Fruit fly (Drosophila melanogaster) S2 (cell line): ENCODE data around the gene Ubr3.

Experiments used
- CG8478 ChIP-seq: fragments of >200 bp; optimal IDR thresholded peaks from 2 replicates; lab custom pipeline; 2018
- CTCF ChIP-seq, 2 experiments: fragments of >200 bp; optimal IDR thresholded peaks; 2 replicates each; lab custom pipeline; 2018

Ubr3 gene

DNA sequence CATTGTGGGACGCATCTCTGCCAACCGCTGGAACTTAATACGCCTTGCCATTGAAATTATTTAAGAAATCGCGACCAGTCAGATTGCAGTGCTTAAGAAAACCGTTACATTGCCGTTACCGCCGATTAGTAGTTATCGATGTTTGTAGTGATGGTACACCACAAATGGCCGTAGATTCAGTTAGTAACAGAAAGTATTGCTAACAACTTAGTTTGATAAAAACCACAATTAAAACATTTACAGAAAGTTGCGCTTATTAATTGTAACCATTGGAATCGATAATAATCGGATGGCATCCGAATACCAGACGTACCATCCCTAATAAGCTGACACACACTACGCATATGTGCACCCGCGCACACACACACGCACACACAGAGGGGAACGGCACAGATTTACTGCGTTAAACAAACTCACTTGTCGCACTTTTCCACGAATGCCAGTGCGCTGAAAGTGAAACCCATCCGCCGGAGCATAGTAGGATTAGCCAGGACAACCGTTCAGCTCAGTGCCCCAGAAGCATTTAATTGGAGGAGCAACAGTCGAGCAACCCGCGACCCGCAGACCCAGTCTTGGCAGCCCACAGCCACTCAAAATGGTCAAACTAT, 15.5 kb upstream of the Ubr3 start, which contains the start of the genes hdm and Ykt6:
Gene hdm (minus strand): TSS at position 51 of the 608 bp plus-strand sequence.
Gene Ykt6 (plus strand): TSS at position 329 of the 608 bp plus-strand sequence.
- TF ChIP-seq CTCF (optimal IDR thresholded peaks at IDR 0.05; lab: Kevin White, UChicago) = peak in 1 of 2 experiments; percentile 2
- TF ChIP-seq CG8478 (lab: Kevin White, UChicago) = no peak

DNA sequence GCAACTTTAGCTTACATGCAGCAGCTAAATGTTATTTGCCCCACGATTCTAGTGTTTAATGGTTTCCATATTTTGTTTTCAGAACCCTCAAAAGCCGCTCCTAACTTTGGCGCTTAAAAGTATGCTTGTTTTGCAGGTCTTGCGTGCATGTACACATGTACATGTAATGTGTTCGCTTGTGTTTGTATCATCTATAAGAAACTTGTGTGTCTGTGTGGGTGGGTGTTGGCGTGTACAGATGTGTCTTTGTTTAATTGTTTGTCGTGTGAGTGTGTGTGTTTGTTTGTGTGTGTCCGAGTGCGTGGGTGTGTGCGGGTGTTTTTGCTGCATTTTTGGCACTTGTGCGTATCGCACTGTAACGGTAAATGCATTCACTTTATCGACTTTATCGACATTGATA, 12.6 kb upstream of the Ubr3 start:
- no peak for TF ChIP-seq CTCF (optimal IDR thresholded peaks at IDR 0.05; lab: Kevin White, UChicago)
- TF ChIP-seq CG8478 (lab: Kevin White, UChicago) = no peak

DNA sequence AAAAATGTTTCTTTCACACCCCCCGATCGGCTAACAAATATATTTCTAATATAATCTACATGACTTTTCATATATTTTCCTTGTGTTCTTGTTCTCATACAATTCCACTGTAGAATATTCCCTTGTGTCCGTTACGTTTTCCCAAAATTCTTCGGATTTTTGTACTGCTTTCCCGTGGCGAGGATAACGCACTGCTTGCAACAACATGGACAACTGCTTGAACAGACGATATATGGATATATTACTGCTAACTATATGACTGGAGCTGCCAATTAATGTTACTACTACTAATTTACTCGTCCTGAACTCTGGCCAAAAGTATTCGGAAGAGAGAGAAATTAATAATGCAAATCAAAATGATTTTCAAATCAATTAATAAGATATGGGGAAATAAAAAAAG, 10.8 kb upstream of the Ubr3 start:
- TF ChIP-seq CG8478 (lab: Kevin White, UChicago) (no peak), CTCF (optimal IDR thresholded peaks at IDR 0.05; lab: Kevin White, UChicago) (no peak)

DNA sequence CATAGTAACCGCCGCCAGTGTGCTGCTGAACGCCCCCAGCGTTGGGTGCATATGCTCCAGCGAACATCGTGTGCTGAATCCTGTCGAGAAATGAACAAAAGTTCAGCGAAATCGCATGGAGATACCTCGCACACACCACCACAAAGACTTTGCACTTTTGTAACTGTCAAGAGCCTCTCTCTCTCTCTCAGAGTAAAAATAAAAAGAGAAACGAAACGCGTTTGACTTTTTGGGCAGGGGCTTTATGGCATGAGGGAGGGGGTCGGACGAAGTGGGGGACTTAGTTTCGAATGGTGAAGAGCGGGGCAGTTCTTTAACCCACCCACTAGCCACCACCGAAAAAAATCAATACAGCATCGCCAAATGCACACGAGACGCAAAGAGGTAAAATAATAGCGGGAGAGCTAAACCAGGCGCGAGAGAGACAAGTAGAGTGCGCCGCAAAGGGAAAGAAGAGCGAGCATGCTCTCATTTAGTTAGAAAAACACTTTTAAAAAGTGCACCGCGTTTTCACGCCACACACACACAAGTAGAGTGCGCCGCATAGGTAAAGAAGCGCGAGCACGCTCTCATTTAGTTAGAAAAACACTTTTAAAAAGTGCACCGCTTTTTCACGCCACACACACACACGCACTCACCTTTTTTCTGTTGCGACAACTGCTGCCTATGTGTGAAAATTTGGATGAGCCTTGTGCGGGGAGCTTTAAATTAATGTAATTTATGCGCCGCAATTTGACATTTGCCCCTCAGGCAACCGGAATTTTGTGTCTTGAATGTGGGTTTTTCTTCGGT, 5.3 kb upstream of the Ubr3 start:
- TF ChIP-seq CTCF (optimal IDR thresholded peaks at IDR 0.05; lab: Kevin White, UChicago) = no peak
- no peak for TF ChIP-seq CG8478 (lab: Kevin White, UChicago)

DNA sequence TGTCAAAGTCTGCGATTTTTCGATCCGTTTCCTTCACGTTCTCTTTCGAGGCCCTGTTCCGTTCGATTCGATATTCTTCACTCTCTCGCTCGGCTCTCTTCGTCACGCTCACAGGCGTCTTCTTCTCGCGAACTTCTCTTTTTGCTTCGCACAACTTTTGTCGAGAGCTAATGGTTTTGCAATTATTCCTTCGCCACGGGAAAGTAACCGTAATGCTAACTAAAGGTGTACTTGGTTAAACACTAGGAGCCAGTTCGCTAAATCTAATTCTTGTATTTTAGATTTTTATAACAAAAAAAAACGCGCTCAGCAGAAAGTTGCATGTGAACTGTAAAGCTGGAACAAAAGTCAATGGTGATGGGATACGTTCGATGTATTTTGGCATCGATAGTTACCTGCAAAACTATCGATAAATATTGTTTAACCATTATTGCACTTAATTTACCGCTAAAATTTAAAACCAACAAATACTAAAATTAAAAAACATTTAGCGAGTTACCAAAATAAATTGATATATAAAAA, 4.6 kb upstream of the Ubr3 start, which contains the start of gene mahe:
Gene mahe (minus strand): TSS at position 355 of the 522 bp plus-strand sequence.
- TF ChIP-seq CTCF (optimal IDR thresholded peaks at IDR 0.05; lab: Kevin White, UChicago) (no peak), CG8478 (lab: Kevin White, UChicago) (no peak)

DNA sequence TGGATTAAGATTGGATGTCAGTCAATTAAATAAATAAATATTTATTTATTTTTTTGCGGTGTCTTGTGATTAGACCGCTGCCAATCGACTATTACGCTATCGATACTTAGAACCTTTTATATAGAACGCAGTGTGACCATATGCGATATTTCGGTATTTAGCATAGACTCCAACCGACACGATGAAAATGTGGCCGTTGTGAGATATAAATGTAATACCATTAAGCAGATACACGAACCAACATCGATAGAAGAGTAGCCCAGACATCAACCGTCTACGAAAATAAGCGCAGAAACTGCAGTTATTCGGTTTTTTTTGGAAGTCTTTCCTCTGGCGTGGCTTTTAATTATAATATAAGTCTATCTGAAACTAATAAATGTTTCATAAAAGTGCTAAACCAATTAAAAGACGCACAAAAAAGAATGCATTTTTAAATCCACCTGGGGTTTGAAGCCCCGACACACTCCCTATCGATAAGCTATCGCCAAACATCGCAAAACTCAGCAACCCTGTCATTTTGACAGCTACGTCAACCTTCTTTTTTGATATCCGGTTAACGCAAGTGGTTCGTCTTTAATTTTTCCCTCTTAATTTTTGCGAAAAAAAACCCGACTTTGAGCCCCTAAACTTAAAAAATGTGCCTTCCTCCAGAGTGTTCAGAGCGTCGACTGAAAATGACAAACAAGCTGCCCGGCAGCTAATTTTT, 2.3 kb upstream of the Ubr3 start, which contains the start of the genes Dhdds and RpS14a:
Gene Dhdds (minus strand): TSS at position 142 of the 706 bp plus-strand sequence.
Gene RpS14a (plus strand): TSS at position 533 of the 706 bp plus-strand sequence.
- TF ChIP-seq CTCF (optimal IDR thresholded peaks at IDR 0.05; lab: Kevin White, UChicago) = peak in 1 of 2 experiments; percentile 34
- TF ChIP-seq CG8478 (lab: Kevin White, UChicago) = no peak

DNA sequence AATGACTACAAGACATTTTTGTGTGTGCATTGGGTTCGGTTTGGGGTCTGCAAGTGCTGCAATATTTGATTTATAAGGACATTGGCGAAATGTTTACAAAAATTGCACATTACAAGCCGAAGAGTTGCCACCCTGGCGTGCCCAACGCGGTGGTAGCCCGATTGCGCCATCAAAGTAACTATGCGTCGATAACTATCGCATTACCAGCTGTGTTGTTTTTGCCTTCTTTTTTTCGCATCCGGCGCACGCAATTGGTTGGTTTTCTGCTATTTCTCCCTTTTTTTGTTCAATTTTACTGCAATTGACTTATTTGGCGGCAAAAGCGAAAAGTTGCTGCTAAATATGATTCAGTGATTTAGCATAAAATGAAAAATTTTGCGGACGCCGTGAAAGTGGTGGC, 1.0 kb upstream of the Ubr3 start, which contains the start of gene RpS14b:
Gene RpS14b (plus strand): TSS at position 220 of the 400 bp plus-strand sequence.
- no peak for TF ChIP-seq CG8478 (lab: Kevin White, UChicago)
- TF ChIP-seq CTCF (optimal IDR thresholded peaks at IDR 0.05; lab: Kevin White, UChicago) = peak in 1 of 2 experiments; percentile 15

DNA sequence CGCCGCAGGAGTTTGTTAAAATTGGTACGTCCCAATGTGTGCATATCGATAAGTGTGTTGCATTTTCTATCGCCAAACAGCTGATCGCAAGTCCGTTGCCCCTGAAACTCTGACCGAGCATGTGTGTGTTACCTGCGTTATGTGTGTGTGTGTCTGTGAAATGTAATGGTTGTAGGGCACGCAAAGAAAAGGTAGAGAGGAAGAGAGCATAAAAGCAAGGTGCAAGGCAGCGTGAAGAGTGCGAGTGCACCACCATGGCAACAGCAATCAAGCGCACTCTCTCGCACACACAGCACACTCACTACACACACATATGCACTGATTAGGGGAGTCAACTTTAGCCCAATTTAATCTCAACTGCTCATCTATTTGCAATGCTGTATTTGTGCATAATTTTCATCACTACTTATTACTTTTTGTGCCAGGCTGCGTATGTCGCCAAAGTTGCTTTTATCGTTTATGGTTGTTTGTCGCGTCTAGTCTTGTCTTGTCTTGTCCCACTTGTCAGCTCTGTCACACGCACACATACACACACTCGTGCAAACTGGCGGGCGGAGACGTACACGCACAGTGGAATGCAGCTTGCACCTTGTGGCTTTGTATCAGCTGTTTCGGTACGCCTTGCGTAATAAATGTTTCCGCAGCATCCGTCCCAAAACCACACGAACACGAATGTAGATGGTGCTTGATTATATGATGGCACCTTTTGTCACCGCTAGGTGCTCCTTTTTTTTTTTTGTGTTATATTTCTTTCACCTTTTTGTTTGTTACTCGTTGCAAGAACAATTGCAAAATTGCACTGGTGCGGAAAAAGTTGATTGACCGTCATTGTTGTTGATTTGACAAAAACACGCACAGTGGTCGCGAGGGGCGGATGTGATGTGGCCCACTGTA, 2.1 kb downstream of the Ubr3 start:
- no peak for TF ChIP-seq CG8478 (lab: Kevin White, UChicago)
- TF ChIP-seq CTCF (optimal IDR thresholded peaks at IDR 0.05; lab: Kevin White, UChicago) = no peak

DNA sequence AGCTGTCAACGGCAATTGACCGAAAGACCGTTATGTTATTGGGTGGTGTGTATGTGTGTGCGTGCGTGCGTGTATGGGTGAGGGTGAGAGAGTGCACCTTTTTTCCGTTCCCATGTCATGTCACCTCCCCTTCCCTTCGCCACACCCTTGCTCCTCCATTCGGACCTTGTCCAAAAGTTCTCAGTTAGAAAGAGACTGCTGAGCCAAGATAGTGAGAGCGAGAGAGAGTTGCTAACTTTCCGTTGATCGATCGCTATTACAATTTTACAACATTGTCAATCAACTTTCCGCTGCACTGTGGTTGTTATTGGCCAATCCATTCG, 2.7 kb downstream of the Ubr3 start:
- TF ChIP-seq CG8478 (lab: Kevin White, UChicago) (no peak), CTCF (optimal IDR thresholded peaks at IDR 0.05; lab: Kevin White, UChicago) (no peak)

DNA sequence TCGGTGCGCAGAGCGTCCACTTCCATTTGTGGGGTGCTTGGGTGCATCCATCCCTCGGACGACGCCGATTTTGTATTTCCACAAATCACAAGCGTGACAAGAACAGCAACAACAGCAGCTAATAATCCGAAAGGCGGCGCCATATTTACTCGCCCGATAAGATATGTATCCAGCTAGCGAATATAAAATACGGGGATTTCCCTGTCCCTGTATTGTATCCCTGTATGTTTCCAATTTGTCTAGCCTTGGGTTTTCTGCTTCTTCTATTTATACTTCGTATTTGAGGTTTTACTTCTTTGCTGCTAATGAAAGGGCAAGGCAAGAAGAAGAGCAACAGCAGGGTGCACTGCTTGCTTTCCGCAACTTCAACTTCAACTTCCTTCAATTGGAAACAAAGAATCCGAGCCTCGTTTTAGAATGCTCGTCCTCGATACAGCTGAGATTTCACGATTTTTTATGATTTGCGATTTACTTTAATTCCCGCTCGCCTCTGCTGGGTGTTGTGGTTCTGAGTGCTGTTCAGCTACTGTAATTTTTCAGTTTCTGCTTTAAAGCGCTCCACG, 8.5 kb downstream of the Ubr3 start:
- TF ChIP-seq CTCF (optimal IDR thresholded peaks at IDR 0.05; lab: Kevin White, UChicago) (no peak), CG8478 (lab: Kevin White, UChicago) (no peak)

DNA sequence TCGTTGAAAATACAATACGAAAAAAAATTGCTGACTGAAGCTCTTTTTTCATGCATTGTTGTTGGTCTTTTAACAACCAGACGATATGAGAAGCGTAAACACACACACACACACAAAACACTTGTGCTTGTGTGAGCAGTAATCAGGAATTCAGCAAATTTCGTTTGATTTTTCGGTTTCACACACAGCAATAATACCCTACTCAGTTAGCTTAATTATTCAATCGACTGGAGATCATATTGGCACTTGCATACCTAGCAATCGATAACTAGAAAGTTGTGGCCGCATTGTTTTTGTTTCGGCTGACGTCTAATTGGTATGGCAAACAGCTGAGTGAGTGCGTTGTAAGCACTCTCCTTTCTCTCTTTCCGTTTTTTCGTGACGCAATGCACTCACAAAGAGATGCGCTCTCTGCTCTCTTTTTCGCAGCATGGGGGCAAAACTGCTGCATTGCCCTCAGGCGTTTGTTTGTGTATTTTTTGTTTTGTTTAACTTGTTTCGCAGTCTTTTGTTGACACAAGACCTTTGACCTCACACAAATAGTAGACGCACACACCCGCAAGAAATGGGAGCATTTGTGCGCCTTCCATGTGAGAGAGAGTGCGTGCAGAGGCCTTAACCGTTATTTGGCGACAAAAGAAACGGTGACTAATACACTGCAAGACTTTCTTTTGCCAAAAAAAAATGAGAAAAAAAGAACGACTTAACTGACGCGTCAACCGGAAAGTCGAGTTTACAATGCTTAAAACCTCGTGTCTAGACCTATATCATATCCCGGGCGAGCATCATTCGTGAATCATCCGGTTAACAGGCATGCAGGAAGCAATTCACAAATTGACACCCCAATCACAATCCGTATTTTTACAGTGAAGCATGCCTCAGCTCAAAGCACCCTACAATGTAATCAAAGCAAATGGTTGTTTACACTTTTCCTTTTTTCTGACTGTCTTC, 9.4 kb downstream of the Ubr3 start:
- TF ChIP-seq CTCF (optimal IDR thresholded peaks at IDR 0.05; lab: Kevin White, UChicago) = no peak
- no peak for TF ChIP-seq CG8478 (lab: Kevin White, UChicago)

DNA sequence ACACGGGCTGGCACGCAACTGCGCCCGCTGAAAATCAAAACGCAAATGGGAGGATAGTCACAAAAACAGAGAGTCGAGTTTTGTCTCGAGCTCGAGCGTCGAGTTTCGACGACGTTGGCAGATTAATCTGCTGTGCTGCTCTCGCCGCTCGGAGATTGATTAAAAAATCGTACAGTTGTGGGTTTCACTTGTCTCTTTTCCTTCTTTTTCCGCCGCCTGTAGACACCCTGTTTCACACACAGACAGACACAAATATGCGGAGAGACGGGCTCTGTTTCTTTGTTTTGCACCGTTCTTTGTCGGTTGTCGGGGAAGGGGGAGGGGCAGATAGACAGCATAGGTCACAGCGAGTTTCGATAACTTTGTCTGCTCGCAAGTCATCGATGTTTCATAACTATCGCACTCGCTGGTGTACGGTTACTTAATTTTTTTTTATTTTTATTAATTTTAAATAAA, 11.2 kb downstream of the Ubr3 start, which contains the start of gene orion:
Gene orion (minus strand): TSS at position 51 of the 456 bp plus-strand sequence.
- TF ChIP-seq CTCF (optimal IDR thresholded peaks at IDR 0.05; lab: Kevin White, UChicago) (no peak), CG8478 (lab: Kevin White, UChicago) (no peak)
